Worm (Caenorhabditis elegans) whole organism, early embryonic: Measurements from ENCODE around the gene vha-17.

ENCODE experiments used
- B0310.2 ChIP-seq: sonication (generic microtip); optimal IDR thresholded peaks from 2 replicates; lab custom pipeline; 2016; ENCODE audit warnings: mild to moderate bottlenecking, missing genetic modification characterization, missing compliant biosample characterization
- F13C5.2 ChIP-seq: sonication (generic microtip); optimal IDR thresholded peaks from 2 replicates; lab custom pipeline; 2017; ENCODE audit warnings: mild to moderate bottlenecking, missing genetic modification characterization, inconsistent platforms, missing compliant biosample characterization
- ama-1 ChIP-seq: fragments of 150-350 bp; optimal IDR thresholded peaks from 2 replicates; lab custom pipeline; 2014
- ceh-36 ChIP-seq: sonication (generic microtip); optimal IDR thresholded peaks from 2 replicates; lab custom pipeline; 2016; ENCODE audit warnings: missing genetic modification characterization, inconsistent platforms, missing compliant biosample characterization
- ets-7 ChIP-seq: sonication (generic microtip); optimal IDR thresholded peaks from 2 replicates; lab custom pipeline; 2016; ENCODE audit warnings: missing genotype, missing genetic modification characterization, missing compliant biosample characterization
- flt-1 ChIP-seq: fragments of 200-800 bp; sonication (Bioruptor generic); IDR thresholded peaks from 2 replicates; pipeline ENCODE4 v1.3.6; 2022; ENCODE audit warnings: missing genetic modification characterization, missing compliant biosample characterization
- hmbx-1 ChIP-seq: sonication (generic microtip); optimal IDR thresholded peaks from 2 replicates; lab custom pipeline; 2016; ENCODE audit warnings: mild to moderate bottlenecking, missing genetic modification characterization, missing compliant biosample characterization
- hmg-4 ChIP-seq: fragments of 200-800 bp; sonication (Bioruptor generic); optimal IDR thresholded peaks from 2 replicates; lab custom pipeline; 2018; ENCODE audit warnings: mild to moderate bottlenecking, missing genetic modification characterization, missing compliant biosample characterization
- hnd-1 ChIP-seq: sonication (generic microtip); optimal IDR thresholded peaks from 2 replicates; lab custom pipeline; 2016; ENCODE audit warnings: missing genetic modification characterization, missing compliant biosample characterization
- pes-1 ChIP-seq: fragments of 200-800 bp; sonication (Bioruptor generic); IDR thresholded peaks from 2 replicates; pipeline ENCODE4 v1.3.6; 2022; ENCODE audit warnings: missing genetic modification reagents, missing genetic modification characterization, missing compliant biosample characterization
- scrt-1 ChIP-seq: fragments of 200-800 bp; sonication (Bioruptor generic); IDR thresholded peaks from 2 replicates; pipeline ENCODE4 v1.3.6; 2022; ENCODE audit warnings: missing genetic modification characterization, missing compliant biosample characterization
- sea-1 ChIP-seq: fragments of 200-800 bp; sonication (Bioruptor generic); conservative IDR thresholded peaks from 2 replicates; pipeline ENCODE4 v1.3.6; 2022; ENCODE audit warnings: missing genetic modification characterization, missing compliant biosample characterization
- tbx-11 ChIP-seq: fragments of 200-800 bp; sonication (Bioruptor generic); IDR thresholded peaks from 2 replicates; pipeline ENCODE4 v1.3.6; 2022; ENCODE audit warnings: missing genetic modification characterization, missing compliant biosample characterization
- tbx-37 ChIP-seq: fragments of 200-800 bp; sonication (Bioruptor generic); conservative IDR thresholded peaks from 2 replicates; pipeline ENCODE4 v1.3.6; 2022; ENCODE audit warnings: missing genetic modification reagents, missing genetic modification characterization, missing compliant biosample characterization

- TF ChIP-seq pes-1 (GFP tag; lab: Robert Waterston, UW) (no peak), tbx-37 (GFP tag; lab: Robert Waterston, UW) (no peak), ets-7 (tag; lab: Kevin White, UChicago) (no peak), ceh-36 (tag; lab: Kevin White, UChicago) (no peak), flt-1 (no peak), sea-1 (GFP tag; lab: Robert Waterston, UW) (no peak), B0310.2 (tag; lab: Kevin White, UChicago) (no peak), ama-1 (no peak), hmg-4 (GFP tag; lab: Kevin White, UChicago) (no peak), tbx-11 (GFP tag; lab: Robert Waterston, UW) (no peak), F13C5.2 (no peak), hmbx-1 (no peak), hnd-1 (tag; lab: Kevin White, UChicago) (no peak), scrt-1 (GFP tag; lab: Robert Waterston, UW) (no peak)
These were observed 49.5 kb downstream of the vha-17 start, which contains the start of gene fbxc-58 for ce11 chrIV:9371126-9371525.
